Worm (Caenorhabditis elegans) whole organism, L3 larva: Measurements from ENCODE around the gene srv-8.
A peak's percentile ranks its signal among the peaks of the same experiment; 100 is the strongest.

Experiments used
- R02D3.7 ChIP-seq: fragments of 150-350 bp; optimal IDR thresholded peaks from 2 replicates; lab custom pipeline; 2014; ENCODE audit warnings: missing biosample characterization, missing genetic modification characterization
- ZK546.5 ChIP-seq: sonication (generic microtip); optimal IDR thresholded peaks from 2 replicates; lab custom pipeline; 2017; ENCODE audit warnings: missing biosample characterization, missing genetic modification characterization
- ceh-16 ChIP-seq: sonication (generic microtip); optimal IDR thresholded peaks from 2 replicates; lab custom pipeline; 2017; ENCODE audit warnings: missing biosample characterization, missing genetic modification characterization
- ceh-28 ChIP-seq: fragments of 150-350 bp; optimal IDR thresholded peaks from 2 replicates; lab custom pipeline; 2014; ENCODE audit warnings: missing biosample characterization, missing genetic modification reagents, missing genetic modification characterization
- daf-12 ChIP-seq: fragments of 150-350 bp; optimal IDR thresholded peaks from 2 replicates; lab custom pipeline; 2014; ENCODE audit warnings: missing biosample characterization, missing genetic modification reagents, missing genetic modification characterization
- egl-27 ChIP-seq: sonication (generic microtip); optimal IDR thresholded peaks from 4 replicates; lab custom pipeline; 2017; ENCODE audit warnings: missing biosample characterization, missing genetic modification reagents, missing genetic modification characterization
- elt-1 ChIP-seq: fragments of 150-350 bp; optimal IDR thresholded peaks from 2 replicates; lab custom pipeline; 2014; ENCODE audit warnings: missing biosample characterization, missing genetic modification characterization
- elt-2 ChIP-seq: sonication (generic microtip); optimal IDR thresholded peaks from 2 replicates; lab custom pipeline; 2016; ENCODE audit warnings: missing genetic modification reagents, mild to moderate bottlenecking, missing genetic modification characterization, missing compliant biosample characterization
- elt-3 ChIP-seq, 3 experiments: fragments of 150-350 bp in 1 of 3; sonication (generic microtip) in 2 of 3; optimal IDR thresholded peaks; 2 replicates in 2 of 3; 4 replicates in 1 of 3; lab custom pipeline; 2014 to 2017; ENCODE audit warnings: missing biosample characterization in 3 of 3, missing genetic modification characterization in 3 of 3
- fos-1 ChIP-seq: fragments of 150-350 bp; optimal IDR thresholded peaks from 2 replicates; lab custom pipeline; 2014; ENCODE audit warnings: missing biosample characterization, missing genetic modification characterization
- hmg-11 ChIP-seq: sonication (generic microtip); optimal IDR thresholded peaks from 2 replicates; lab custom pipeline; 2016; ENCODE audit warnings: missing genetic modification characterization, missing compliant biosample characterization
- jun-1 ChIP-seq: fragments of 150-350 bp; optimal IDR thresholded peaks from 2 replicates; lab custom pipeline; 2014; ENCODE audit warnings: missing biosample characterization, missing genetic modification reagents, missing genetic modification characterization
- lin-15B ChIP-seq: fragments of 150-350 bp; optimal IDR thresholded peaks from 2 replicates; lab custom pipeline; 2014; ENCODE audit warnings: missing biosample characterization, missing genetic modification characterization
- lsy-12 ChIP-seq: sonication (generic microtip); optimal IDR thresholded peaks from 2 replicates; lab custom pipeline; 2016; ENCODE audit warnings: mild to moderate bottlenecking, missing genetic modification characterization, missing compliant biosample characterization
- mdl-1 ChIP-seq: fragments of 150-350 bp; optimal IDR thresholded peaks from 2 replicates; lab custom pipeline; 2014; ENCODE audit warnings: missing biosample characterization, missing genetic modification characterization
- nfya-1 ChIP-seq: sonication (generic microtip); optimal IDR thresholded peaks from 2 replicates; lab custom pipeline; 2017; ENCODE audit warnings: missing genetic modification characterization, mild to moderate bottlenecking, missing compliant biosample characterization, antibody characterized with exemption, moderate library complexity; ENCODE audit not compliant: insufficient read depth
- nhr-23 ChIP-seq: fragments of 150-350 bp; optimal IDR thresholded peaks from 2 replicates; lab custom pipeline; 2014; ENCODE audit warnings: missing biosample characterization, missing genetic modification reagents, missing genetic modification characterization
- nhr-237 ChIP-seq: fragments of 150-350 bp; optimal IDR thresholded peaks from 2 replicates; lab custom pipeline; 2014; ENCODE audit warnings: missing biosample characterization, missing genetic modification characterization
- nhr-25 ChIP-seq: sonication (generic microtip); optimal IDR thresholded peaks from 2 replicates; lab custom pipeline; 2017; ENCODE audit warnings: missing biosample characterization, missing genetic modification characterization
- nhr-43 ChIP-seq: sonication (generic microtip); optimal IDR thresholded peaks from 2 replicates; lab custom pipeline; 2016; ENCODE audit warnings: mild to moderate bottlenecking, missing genetic modification characterization, missing compliant biosample characterization; ENCODE audit not compliant: poor library complexity, severe bottlenecking
- nhr-67 ChIP-seq: fragments of 150-350 bp; optimal IDR thresholded peaks from 2 replicates; lab custom pipeline; 2014; ENCODE audit warnings: missing biosample characterization, missing genetic modification characterization
- nhr-77 ChIP-seq: fragments of 150-350 bp; optimal IDR thresholded peaks from 2 replicates; lab custom pipeline; 2014; ENCODE audit warnings: missing biosample characterization, missing genetic modification characterization
- pha-4 ChIP-seq: fragments of 150-350 bp; optimal IDR thresholded peaks from 2 replicates; lab custom pipeline; 2014; ENCODE audit warnings: missing biosample characterization, missing genetic modification reagents, missing genetic modification characterization
- pqm-1 ChIP-seq: fragments of 150-350 bp; optimal IDR thresholded peaks from 2 replicates; lab custom pipeline; 2017; ENCODE audit warnings: missing biosample characterization, missing genetic modification characterization, inconsistent platforms
- sea-2 ChIP-seq: fragments of 150-350 bp; sonication (generic microtip); optimal IDR thresholded peaks from 4 replicates; lab custom pipeline; 2014; ENCODE audit warnings: missing biosample characterization, missing genetic modification reagents, missing genetic modification characterization
- tbx-2 ChIP-seq: sonication (generic microtip); optimal IDR thresholded peaks from 2 replicates; lab custom pipeline; 2016; ENCODE audit warnings: mild to moderate bottlenecking, missing genetic modification characterization, missing compliant biosample characterization
- unc-39 ChIP-seq: sonication (generic microtip); optimal IDR thresholded peaks from 4 replicates; lab custom pipeline; 2017; ENCODE audit warnings: missing biosample characterization, missing genetic modification characterization
- unc-62 ChIP-seq: fragments of 150-350 bp; sonication (generic microtip); optimal IDR thresholded peaks from 4 replicates; lab custom pipeline; 2014; ENCODE audit warnings: missing biosample characterization, missing genetic modification reagents, missing genetic modification characterization
- zag-1 ChIP-seq: fragments of 150-350 bp; optimal IDR thresholded peaks from 2 replicates; lab custom pipeline; 2014; ENCODE audit warnings: missing biosample characterization, missing genetic modification characterization
- ztf-4 ChIP-seq: fragments of 150-350 bp; optimal IDR thresholded peaks from 2 replicates; lab custom pipeline; 2014; ENCODE audit warnings: missing biosample characterization, missing genetic modification characterization

Gene srv-8

ce11 chrV:13377130-13377529 lies 43.4 kb downstream of the srv-8 start:
- TF ChIP-seq zag-1 (tag; lab: Kevin White, UChicago) (no peak), egl-27 (tag; lab: Kevin White, UChicago) (no peak), lin-15B (tag; lab: Kevin White, UChicago) (no peak), elt-2 (tag; lab: Kevin White, UChicago) (peak; percentile 99), ztf-4 (tag; lab: Kevin White, UChicago) (no peak), unc-62 (GFP tag; lab: Kevin White, UChicago) (no peak), pha-4 (tag; lab: Kevin White, UChicago) (peak; percentile 57), jun-1 (tag; lab: Kevin White, UChicago) (peak; percentile 39), nhr-67 (tag; lab: Kevin White, UChicago) (no peak), hmg-11 (no peak), elt-3 (tag; optimal IDR thresholded peaks at IDR 0.05; lab: Kevin White, UChicago) (no peak), nhr-237 (tag; lab: Kevin White, UChicago) (no peak), pqm-1 (tag; lab: Kevin White, UChicago) (peak; percentile 96), unc-39 (tag; lab: Kevin White, UChicago) (no peak), nhr-77 (tag; lab: Kevin White, UChicago) (no peak), mdl-1 (no peak), nhr-25 (tag; lab: Kevin White, UChicago) (peak; percentile 4), R02D3.7 (tag; lab: Kevin White, UChicago) (no peak)

ce11 chrV:13375861-13376260 lies 44.7 kb downstream of the srv-8 start:
- TF ChIP-seq mdl-1 (no peak), ceh-16 (tag; lab: Kevin White, UChicago) (no peak), ceh-28 (tag; lab: Kevin White, UChicago) (peak; percentile 18), nhr-23 (peak; percentile 34), nhr-25 (tag; lab: Kevin White, UChicago) (peak; percentile 82), nhr-43 (tag; lab: Kevin White, UChicago) (peak; percentile 33), elt-1 (tag; lab: Kevin White, UChicago) (peak; percentile 27), R02D3.7 (tag; lab: Kevin White, UChicago) (peak; percentile 19), zag-1 (tag; lab: Kevin White, UChicago) (no peak), nfya-1 (tag; lab: Kevin White, UChicago) (peak; percentile 4)

ce11 chrV:13374532-13374931 lies 46.0 kb downstream of the srv-8 start:
- no peak for TF ChIP-seq ZK546.5 (tag; lab: Kevin White, UChicago)
- peak; percentile 93 for TF ChIP-seq nhr-25 (tag; lab: Kevin White, UChicago)
- peak; percentile 56 for TF ChIP-seq ceh-28 (tag; lab: Kevin White, UChicago)
- peak; percentile 95 for TF ChIP-seq nhr-23
- TF ChIP-seq sea-2 (GFP tag; lab: Kevin White, UChicago) = no peak
- TF ChIP-seq pqm-1 (tag; lab: Kevin White, UChicago) = no peak
- TF ChIP-seq lsy-12 (tag; lab: Kevin White, UChicago) = peak; percentile 18
- TF ChIP-seq elt-2 (tag; lab: Kevin White, UChicago) = peak; percentile 31
- no peak for TF ChIP-seq mdl-1
- TF ChIP-seq elt-1 (tag; lab: Kevin White, UChicago) = no peak
- peak; percentile 49 for TF ChIP-seq nhr-43 (tag; lab: Kevin White, UChicago)
- peak; percentile 16 for TF ChIP-seq jun-1 (tag; lab: Kevin White, UChicago)
- TF ChIP-seq daf-12 (tag; lab: Kevin White, UChicago) = no peak
- TF ChIP-seq tbx-2 (tag; lab: Kevin White, UChicago) = peak; percentile 6

ce11 chrV:13373643-13374042 lies 46.9 kb downstream of the srv-8 start:
- TF ChIP-seq fos-1 (tag; lab: Kevin White, UChicago) (no peak), nhr-23 (peak; percentile 67), elt-2 (tag; lab: Kevin White, UChicago) (peak; percentile 98), jun-1 (tag; lab: Kevin White, UChicago) (peak; percentile 62), pqm-1 (tag; lab: Kevin White, UChicago) (peak; percentile 70), nhr-77 (tag; lab: Kevin White, UChicago) (no peak), elt-1 (tag; lab: Kevin White, UChicago) (no peak), pha-4 (tag; lab: Kevin White, UChicago) (peak; percentile 64), ZK546.5 (tag; lab: Kevin White, UChicago) (no peak), nhr-237 (tag; lab: Kevin White, UChicago) (no peak)
- TF ChIP-seq, all 47 proteins: peak for 5

- TF ChIP-seq pqm-1 (tag; lab: Kevin White, UChicago) (peak; percentile 66), elt-3 (tag; optimal IDR thresholded peaks at IDR 0.05; lab: Kevin White, UChicago) (no peak), elt-2 (tag; lab: Kevin White, UChicago) (peak; percentile 93), lin-15B (tag; lab: Kevin White, UChicago) (no peak), ZK546.5 (tag; lab: Kevin White, UChicago) (no peak), nhr-77 (tag; lab: Kevin White, UChicago) (no peak), nhr-25 (tag; lab: Kevin White, UChicago) (no peak), zag-1 (tag; lab: Kevin White, UChicago) (no peak)
These were observed 47.7 kb downstream of the srv-8 start for ce11 chrV:13372821-13373220.
